Fruit fly (Drosophila melanogaster): Measurements from ENCODE around the gene xit.

xit gene

dm6 chrX:6793390-6793789, 27.4 kb upstream of the xit start (continued):
- TF ChIP-seq lov (optimal IDR thresholded peaks at IDR 0.05): no peak
- TF ChIP-seq lov (GFP tag; IDR thresholded peaks at IDR 0.05): no peak
- TF ChIP-seq CG4424 (GFP tag; optimal IDR thresholded peaks at IDR 0.05): peak; percentile 44
- TF ChIP-seq run (tag; optimal IDR thresholded peaks at IDR 0.05): no peak
- TF ChIP-seq al (GFP tag; IDR thresholded peaks at IDR 0.05): peak; percentile 83
- TF ChIP-seq pan (optimal IDR thresholded peaks at IDR 0.05): no peak
- peak in 1 of 2 experiments; percentile 84 for TF ChIP-seq pan (GFP tag; optimal IDR thresholded peaks at IDR 0.05 in 1 of 2, IDR thresholded peaks at IDR 0.05 in 1 of 2)
- peak; percentile 39; the same call in 1 of the 2 replicates for TF ChIP-seq E2f2 (GFP tag; IDR thresholded peaks at IDR 0.05)
- no peak for TF ChIP-seq Scr (GFP tag; IDR thresholded peaks at IDR 0.05; ENCODE audit: partially characterized antibody)
- TF ChIP-seq kni (GFP tag; optimal IDR thresholded peaks at IDR 0.05): no peak
- peak; percentile 55 for TF ChIP-seq eyg (GFP tag; optimal IDR thresholded peaks at IDR 0.05)
- TF ChIP-seq CG11560 (tag; IDR thresholded peaks at IDR 0.05): peak; percentile 53; the same call in 1 of the 3 replicates
- TF ChIP-seq CG14667 (GFP tag; IDR thresholded peaks at IDR 0.05): peak; percentile 63
- TF ChIP-seq Hmx (GFP tag; optimal IDR thresholded peaks at IDR 0.05): no peak
- TF ChIP-seq Stat92E (GFP tag; optimal IDR thresholded peaks at IDR 0.05): no peak
- peak; percentile 80 for TF ChIP-seq CG12071 (GFP tag; optimal IDR thresholded peaks at IDR 0.05)
- TF ChIP-seq CG6254 (GFP tag; optimal IDR thresholded peaks at IDR 0.05): no peak
- no peak for TF ChIP-seq sna (GFP tag; IDR thresholded peaks at IDR 0.05; ENCODE audit: partially characterized antibody)
- TF ChIP-seq zf30C (GFP tag; optimal IDR thresholded peaks at IDR 0.05): no peak
- TF ChIP-seq vfl (GFP tag; optimal IDR thresholded peaks at IDR 0.05): peak; percentile 35
- peak; percentile 32 for TF ChIP-seq Mes4 (GFP tag; optimal IDR thresholded peaks at IDR 0.05)
- TF ChIP-seq Dll (GFP tag; IDR thresholded peaks at IDR 0.05; ENCODE audit: partially characterized antibody): no peak
- no peak for TF ChIP-seq CG17568 (GFP tag; optimal IDR thresholded peaks at IDR 0.05)
- no peak for TF ChIP-seq D (optimal IDR thresholded peaks at IDR 0.05)
- TF ChIP-seq D (GFP tag; optimal IDR thresholded peaks at IDR 0.05): no peak
- no peak for TF ChIP-seq lbe (GFP tag; optimal IDR thresholded peaks at IDR 0.05)
- no peak for TF ChIP-seq Doc3 (GFP tag; IDR thresholded peaks at IDR 0.05; ENCODE audit: partially characterized antibody)
- TF ChIP-seq CG7372 (GFP tag; IDR thresholded peaks at IDR 0.05): peak; percentile 77
- TF ChIP-seq D19B (GFP tag; optimal IDR thresholded peaks at IDR 0.05): peak; percentile 22
- TF ChIP-seq sisA (GFP tag; IDR thresholded peaks at IDR 0.05): peak; percentile 76
- peak; percentile 52 for TF ChIP-seq CG31365 (tag; optimal IDR thresholded peaks at IDR 0.05)
- TF ChIP-seq CG15601 (tag; optimal IDR thresholded peaks at IDR 0.05): no peak
- TF ChIP-seq Sry-δ (GFP tag; optimal IDR thresholded peaks at IDR 0.05): peak; percentile 36
- TF ChIP-seq Xrp1 (GFP tag; IDR thresholded peaks at IDR 0.05): peak; percentile 69
- peak; percentile 82 for TF ChIP-seq CG11504 (tag; optimal IDR thresholded peaks at IDR 0.05)
- TF ChIP-seq CG9817 (tag; optimal IDR thresholded peaks at IDR 0.05): peak; percentile 77
- no peak for TF ChIP-seq amos (GFP tag; IDR thresholded peaks at IDR 0.05; ENCODE audit: partially characterized antibody)
- peak; percentile 49; the same call in 1 of the 2 replicates for TF ChIP-seq CG6272 (GFP tag; IDR thresholded peaks at IDR 0.05)
- TF ChIP-seq CG4820 (GFP tag; optimal IDR thresholded peaks at IDR 0.05): peak; percentile 46
- TF ChIP-seq nau (GFP tag; optimal IDR thresholded peaks at IDR 0.05): no peak
- TF ChIP-seq peb (GFP tag; IDR thresholded peaks at IDR 0.05): no peak
- TF ChIP-seq cas (GFP tag; IDR thresholded peaks at IDR 0.05): 0 out of 2 replicates have a peak, but pooled peaks have one; percentile 22
- peak; percentile 73 for TF ChIP-seq CoRest (tag; optimal IDR thresholded peaks at IDR 0.05)
- TF ChIP-seq dimm (GFP tag; IDR thresholded peaks at IDR 0.05): peak; percentile 57; the same call in 1 of the 2 replicates
- peak; percentile 62 for TF ChIP-seq B-H1 (GFP tag; IDR thresholded peaks at IDR 0.05)
- TF ChIP-seq CG4404 (GFP tag; IDR thresholded peaks at IDR 0.05): no peak
- TF ChIP-seq Max (GFP tag; optimal IDR thresholded peaks at IDR 0.05): peak; percentile 39
- peak; percentile 39 for TF ChIP-seq CG6813 (GFP tag; optimal IDR thresholded peaks at IDR 0.05)
- TF ChIP-seq nerfin-2 (GFP tag; IDR thresholded peaks at IDR 0.05; ENCODE audit: partially characterized antibody): no peak
- TF ChIP-seq CG9437 (GFP tag; optimal IDR thresholded peaks at IDR 0.05): peak; percentile 30
- no peak for TF ChIP-seq bbx (GFP tag; IDR thresholded peaks at IDR 0.05; ENCODE audit: partially characterized antibody)
